Worm (Caenorhabditis elegans): Measurements from ENCODE around the gene alp-1.

The alp-1 gene

DNA sequence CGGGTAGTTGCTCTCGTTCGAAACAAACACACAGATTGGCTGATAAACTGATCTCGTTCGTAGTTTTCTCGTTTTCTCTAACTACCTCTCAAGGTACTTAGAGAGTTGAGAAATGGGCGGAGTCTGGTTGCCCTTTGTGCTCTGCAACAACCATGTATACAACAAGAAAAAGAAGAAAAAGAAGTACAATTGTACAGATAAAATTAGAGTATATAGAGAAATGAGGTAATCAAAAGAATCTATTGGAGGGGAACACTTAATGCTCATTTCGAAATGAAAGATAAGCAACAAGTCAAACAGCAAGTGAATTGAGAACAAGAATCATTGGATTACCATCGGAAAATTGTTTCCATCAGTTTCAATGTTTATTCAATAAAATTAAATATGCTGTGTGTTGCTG lies 13.0 kb downstream of the alp-1 start, which contains the start of gene C09G9.1:
Gene C09G9.1 (minus strand): TSS at position 143 of the 400 bp plus-strand sequence.
- no peak for TF ChIP-seq ceh-30 (tag; optimal IDR thresholded peaks at IDR 0.05)
- TF ChIP-seq zip-5 (tag; optimal IDR thresholded peaks at IDR 0.05): no peak
- no peak for TF ChIP-seq K02D7.2 (tag; optimal IDR thresholded peaks at IDR 0.05)
- no peak for TF ChIP-seq pha-2 (tag; optimal IDR thresholded peaks at IDR 0.05)
- no peak for TF ChIP-seq ama-1 (optimal IDR thresholded peaks at IDR 0.05)
- TF ChIP-seq fax-1 (tag; optimal IDR thresholded peaks at IDR 0.05): no peak
- no peak for TF ChIP-seq hlh-6 (tag; optimal IDR thresholded peaks at IDR 0.05)
- no peak for TF ChIP-seq hlh-30 (tag; optimal IDR thresholded peaks at IDR 0.05; ENCODE audit: insufficient read depth)
- no peak for TF ChIP-seq npax-4 (tag; optimal IDR thresholded peaks at IDR 0.05)
- TF ChIP-seq pha-4 (tag; optimal IDR thresholded peaks at IDR 0.05): no peak
- TF ChIP-seq hlh-13 (GFP tag; optimal IDR thresholded peaks at IDR 0.05): no peak
- no peak for TF ChIP-seq ceh-24 (tag; optimal IDR thresholded peaks at IDR 0.05)
- TF ChIP-seq ceh-6 (GFP tag; optimal IDR thresholded peaks at IDR 0.05): no peak
- no peak for TF ChIP-seq syd-9 (tag; optimal IDR thresholded peaks at IDR 0.05)
- no peak for TF ChIP-seq ceh-19 (GFP tag; optimal IDR thresholded peaks at IDR 0.05)
- no peak for TF ChIP-seq F13H6.1 (tag; optimal IDR thresholded peaks at IDR 0.05)
- no peak for TF ChIP-seq ceh-14 (tag; optimal IDR thresholded peaks at IDR 0.05)
- no peak for TF ChIP-seq ceh-18 (tag; optimal IDR thresholded peaks at IDR 0.05)

DNA sequence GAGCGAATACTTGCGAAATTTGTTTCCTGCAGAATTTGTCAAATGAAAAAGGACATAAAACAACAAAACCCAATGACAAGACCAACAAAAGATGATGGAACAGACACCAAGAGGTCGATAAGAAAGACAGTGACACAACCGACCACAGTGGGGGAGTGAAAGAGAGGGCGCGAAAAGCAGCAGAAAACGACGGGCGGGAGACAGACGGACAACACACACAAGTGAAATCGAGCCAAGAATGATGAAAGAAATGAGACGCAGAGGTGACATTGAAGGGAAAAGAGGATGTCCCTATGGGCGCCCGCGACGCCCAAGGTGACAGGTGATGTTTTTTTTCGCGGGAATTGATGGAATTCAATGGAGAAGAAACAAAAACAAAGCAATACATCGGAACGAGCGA lies 13.8 kb downstream of the alp-1 start:
- TF ChIP-seq nfya-1 (tag; optimal IDR thresholded peaks at IDR 0.05): peak; percentile 5
- no peak for TF ChIP-seq Y22D7AL.16 (tag; optimal IDR thresholded peaks at IDR 0.05)
- peak; percentile 24 for TF ChIP-seq rnt-1 (tag; optimal IDR thresholded peaks at IDR 0.05)
- TF ChIP-seq hlh-6 (tag; optimal IDR thresholded peaks at IDR 0.05): peak; percentile 45
- TF ChIP-seq hlh-15 (tag; optimal IDR thresholded peaks at IDR 0.05): no peak
- peak; percentile 72 for TF ChIP-seq ceh-18 (tag; optimal IDR thresholded peaks at IDR 0.05)
- peak; percentile 78 for TF ChIP-seq unc-55 (GFP tag; optimal IDR thresholded peaks at IDR 0.05)

- no peak for TF ChIP-seq ceh-45 (GFP tag; IDR thresholded peaks at IDR 0.05)
- TF ChIP-seq ceh-30 (tag; optimal IDR thresholded peaks at IDR 0.05): no peak
- TF ChIP-seq K02D7.2 (tag; optimal IDR thresholded peaks at IDR 0.05): no peak
- no peak for TF ChIP-seq unc-55 (GFP tag; optimal IDR thresholded peaks at IDR 0.05)
- TF ChIP-seq madf-2 (tag; optimal IDR thresholded peaks at IDR 0.05): no peak
- TF ChIP-seq ceh-22 (tag; optimal IDR thresholded peaks at IDR 0.05): no peak
- TF ChIP-seq ceh-31 (tag; optimal IDR thresholded peaks at IDR 0.05): no peak
- no peak for TF ChIP-seq ceh-18 (tag; optimal IDR thresholded peaks at IDR 0.05)
- TF ChIP-seq ttx-3 (tag; optimal IDR thresholded peaks at IDR 0.05): no peak
- TF ChIP-seq sdc-2 (tag; optimal IDR thresholded peaks at IDR 0.05): no peak
Observed at ce11 chrIV:8867562-8867961, 15.3 kb downstream of the alp-1 start.

DNA sequence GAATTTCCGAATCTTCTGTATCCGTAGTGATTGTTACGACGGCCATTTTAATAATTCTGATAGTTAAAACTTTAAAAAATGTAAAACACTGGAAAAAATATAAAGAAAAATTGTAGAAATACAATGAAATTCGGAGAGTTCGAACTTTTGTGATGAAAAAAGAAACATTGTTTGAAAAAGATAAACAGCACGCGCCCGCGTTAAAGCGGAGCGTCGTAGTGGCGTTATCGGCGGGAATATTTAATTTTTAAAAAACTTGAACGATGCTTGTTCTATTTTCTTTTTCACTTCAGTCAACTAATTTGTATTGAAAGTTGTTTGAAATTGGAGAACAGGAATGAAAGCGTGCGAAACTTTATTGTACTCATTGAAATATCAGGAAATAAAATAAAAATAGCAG lies 17.3 kb downstream of the alp-1 start, which contains the start of gene npp-23:
Gene npp-23 (minus strand): TSS at position 56 of the 400 bp plus-strand sequence.
- TF ChIP-seq elt-4 (tag; optimal IDR thresholded peaks at IDR 0.05): no peak
- TF ChIP-seq madf-2 (tag; optimal IDR thresholded peaks at IDR 0.05): no peak
- TF ChIP-seq hlh-30 (tag; optimal IDR thresholded peaks at IDR 0.05; ENCODE audit: insufficient read depth): no peak
- TF ChIP-seq pax-1 (tag; optimal IDR thresholded peaks at IDR 0.05): no peak
- peak; percentile 13 for TF ChIP-seq nfya-1 (tag; optimal IDR thresholded peaks at IDR 0.05)
- peak; percentile 7 for TF ChIP-seq elt-2 (tag; optimal IDR thresholded peaks at IDR 0.05)

DNA sequence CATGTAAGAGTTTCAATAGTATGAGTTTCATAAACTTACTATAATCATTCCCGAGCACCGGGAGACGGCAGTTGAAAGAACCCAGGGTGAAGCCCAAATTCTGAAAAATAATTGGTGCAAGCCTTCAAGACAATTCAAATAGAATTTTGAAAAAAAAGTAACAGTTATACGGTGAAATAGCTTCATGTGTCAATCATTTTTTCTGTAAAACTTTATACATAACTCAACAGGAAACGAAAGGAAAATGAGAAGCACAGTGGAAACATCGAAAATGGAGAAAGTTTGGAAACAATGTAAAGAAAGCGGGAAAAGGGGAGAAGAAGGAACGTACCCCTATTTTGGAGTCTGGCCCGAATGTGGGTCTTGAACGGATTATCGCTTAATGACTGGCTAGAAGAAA lies 20.7 kb downstream of the alp-1 start, which contains the start of gene C09G9.3:
Gene C09G9.3 (minus strand): TSS at position 101 of the 400 bp plus-strand sequence.
- TF ChIP-seq npax-4 (tag; optimal IDR thresholded peaks at IDR 0.05) (no peak), ceh-18 (tag; optimal IDR thresholded peaks at IDR 0.05) (no peak), nfya-1 (tag; optimal IDR thresholded peaks at IDR 0.05) (no peak), elt-4 (tag; optimal IDR thresholded peaks at IDR 0.05) (no peak), unc-55 (GFP tag; optimal IDR thresholded peaks at IDR 0.05) (no peak), fkh-6 (tag; optimal IDR thresholded peaks at IDR 0.05) (no peak), gmeb-2 (tag; optimal IDR thresholded peaks at IDR 0.05) (no peak), C38D4.7 (GFP tag; optimal IDR thresholded peaks at IDR 0.05) (no peak), pax-1 (tag; optimal IDR thresholded peaks at IDR 0.05) (no peak), fax-1 (tag; optimal IDR thresholded peaks at IDR 0.05) (no peak)
